Fruit fly (Drosophila melanogaster): Measurements from ENCODE around the gene CG15773.
A peak's percentile ranks its signal among the peaks of the same experiment; 100 is the strongest.

The CG15773 gene

dm6 chrX:5751949-5752348, 19.4 kb downstream of the CG15773 start, which contains the start of gene CG15772:
Gene CG15772 (plus strand): TSS chrX:5752249.
- TF ChIP-seq noc (tag; optimal IDR thresholded peaks at IDR 0.05): no peak

- no peak for TF ChIP-seq noc (tag; optimal IDR thresholded peaks at IDR 0.05)
These were observed 20.3 kb downstream of the CG15773 start for dm6 chrX:5752838-5753237.

dm6 chrX:5754837-5755828, 22.6 kb downstream of the CG15773 start, which contains the start of the genes lin-52 and CG15771:
Gene lin-52 (minus strand): TSS chrX:5754958.
Gene CG15771 (plus strand): TSS chrX:5755574.
- peak; percentile 96 for TF ChIP-seq noc (tag; optimal IDR thresholded peaks at IDR 0.05)

- TF ChIP-seq noc (tag; optimal IDR thresholded peaks at IDR 0.05): no peak
These were observed 23.6 kb downstream of the CG15773 start for dm6 chrX:5756146-5756545.

- no peak for TF ChIP-seq noc (tag; optimal IDR thresholded peaks at IDR 0.05)
These were observed 31.0 kb downstream of the CG15773 start for dm6 chrX:5763443-5764000.

dm6 chrX:5764001-5764892, 31.7 kb downstream of the CG15773 start, which contains the start of the genes MAPk-Ak2 and CG42699:
Gene MAPk-Ak2 (minus strand): TSS chrX:5764203.
Gene CG42699 (plus strand): TSS chrX:5764553.
- peak; percentile 46 for TF ChIP-seq noc (tag; optimal IDR thresholded peaks at IDR 0.05)

- TF ChIP-seq noc (tag; optimal IDR thresholded peaks at IDR 0.05): no peak
These were observed 34.2 kb downstream of the CG15773 start for dm6 chrX:5766732-5767131.

dm6 chrX:5768602-5769251, 36.2 kb downstream of the CG15773 start:
- TF ChIP-seq noc (tag; optimal IDR thresholded peaks at IDR 0.05): no peak

- TF ChIP-seq noc (tag; optimal IDR thresholded peaks at IDR 0.05): no peak
These were observed 38.2 kb downstream of the CG15773 start, which contains the start of gene CG3097 for dm6 chrX:5770730-5771181. Gene CG3097 (minus strand): TSS chrX:5770780.

- no peak for TF ChIP-seq noc (tag; optimal IDR thresholded peaks at IDR 0.05)
These were observed 39.9 kb downstream of the CG15773 start for dm6 chrX:5772409-5772808.

- no peak for TF ChIP-seq noc (tag; optimal IDR thresholded peaks at IDR 0.05)
These were observed 44.0 kb downstream of the CG15773 start, which contains the start of gene CG42264 for dm6 chrX:5776547-5776946. Gene CG42264 (minus strand): TSS chrX:5776647.

- no peak for TF ChIP-seq noc (tag; optimal IDR thresholded peaks at IDR 0.05)
These were observed 49.0 kb downstream of the CG15773 start, which contains the start of gene CG3108 for dm6 chrX:5781520-5781919. Gene CG3108 (minus strand): TSS chrX:5781620.

- TF ChIP-seq noc (tag; optimal IDR thresholded peaks at IDR 0.05): peak; percentile 0
These were observed 50.9 kb downstream of the CG15773 start for dm6 chrX:5783260-5784040.

Data from whole organism, larva.